Fruit fly (Drosophila melanogaster) whole organism, embryonic: ENCODE results near the gene asf1.

Experiments
- Abd-B ChIP-seq: fragments of 200-800 bp; sonication (Bioruptor generic); optimal IDR thresholded peaks from 2 replicates; lab custom pipeline; 2018; ENCODE audit warnings: missing biosample characterization, mild to moderate bottlenecking, missing genetic modification characterization, moderate library complexity
- Awh ChIP-seq: fragments of 200-800 bp; sonication (Bioruptor generic); IDR thresholded peaks from 2 replicates; pipeline ENCODE4, ENCODE4 v1.3.6; 2022; ENCODE audit warnings: missing biosample characterization, missing genetic modification characterization
- CG1024 ChIP-seq: fragments of 200-800 bp; sonication (Bioruptor generic); IDR thresholded peaks from 2 replicates; pipeline ENCODE4 v1.3.6; 2022; ENCODE audit warnings: missing biosample characterization, missing genetic modification characterization
- CG10543 ChIP-seq: fragments of 200-800 bp; sonication (Bioruptor generic); optimal IDR thresholded peaks from 3 replicates; lab custom pipeline; 2017; ENCODE audit warnings: missing biosample characterization, mild to moderate bottlenecking, missing genetic modification characterization, moderate library complexity
- CG11247 ChIP-seq: fragments of 200-800 bp; sonication (Bioruptor generic); IDR thresholded peaks from 2 replicates; pipeline ENCODE4 v1.3.6; 2022; ENCODE audit warnings: missing biosample characterization, missing genetic modification characterization
- CG12659 ChIP-seq: fragments of 200-800 bp; sonication (Bioruptor generic); optimal IDR thresholded peaks from 3 replicates; lab custom pipeline; 2017; ENCODE audit warnings: mild to moderate bottlenecking, missing biosample characterization, missing genetic modification reagents, missing genetic modification characterization
- CG12744 ChIP-seq: fragments of 200-800 bp; sonication (Bioruptor generic); optimal IDR thresholded peaks from 2 replicates; lab custom pipeline; 2016; ENCODE audit warnings: missing biosample characterization, missing genetic modification characterization
- CG12942 ChIP-seq: fragments of 200-800 bp; sonication (Bioruptor generic); optimal IDR thresholded peaks from 3 replicates; lab custom pipeline; 2016; ENCODE audit warnings: missing biosample characterization, missing genetic modification characterization
- CG13894 ChIP-seq: fragments of 200-800 bp; sonication (Bioruptor generic); optimal IDR thresholded peaks from 3 replicates; lab custom pipeline; 2018; ENCODE audit warnings: missing biosample characterization, mild to moderate bottlenecking, missing genetic modification characterization, moderate library complexity
- CG14965 ChIP-seq: fragments of 200-800 bp; sonication (Bioruptor generic); optimal IDR thresholded peaks from 2 replicates; lab custom pipeline; 2016; ENCODE audit warnings: missing biosample characterization, missing genetic modification characterization, borderline replicate concordance
- CG16815 ChIP-seq: fragments of 200-800 bp; sonication (Bioruptor generic); optimal IDR thresholded peaks from 3 replicates; lab custom pipeline; 2017; ENCODE audit warnings: missing biosample characterization, mild to moderate bottlenecking, missing genetic modification characterization
- CG17359 ChIP-seq: fragments of 200-800 bp; sonication (Bioruptor generic); optimal IDR thresholded peaks from 3 replicates; lab custom pipeline; 2018; ENCODE audit warnings: missing biosample characterization, mild to moderate bottlenecking, missing genetic modification characterization, moderate library complexity
- CG18619 ChIP-seq: fragments of 200-800 bp; sonication (Bioruptor generic); optimal IDR thresholded peaks from 3 replicates; lab custom pipeline; 2017; ENCODE audit warnings: missing biosample characterization, mild to moderate bottlenecking, missing genetic modification characterization
- CG18764 ChIP-seq: fragments of 200-800 bp; sonication (Bioruptor generic); optimal IDR thresholded peaks from 3 replicates; lab custom pipeline; 2016; ENCODE audit warnings: missing biosample characterization, missing genetic modification characterization
- CG2199 ChIP-seq: fragments of 200-800 bp; sonication (Bioruptor generic); IDR thresholded peaks from 3 replicates; pipeline ENCODE4 v1.3.6; 2022; ENCODE audit warnings: missing biosample characterization, missing genetic modification characterization
- CG31365 ChIP-seq: fragments of 200-800 bp; sonication (Bioruptor generic); optimal IDR thresholded peaks from 2 replicates; lab custom pipeline; 2018; ENCODE audit warnings: missing biosample characterization, mild to moderate bottlenecking, missing genetic modification characterization
- CG33213 ChIP-seq: fragments of 200-800 bp; sonication (Bioruptor generic); optimal IDR thresholded peaks from 3 replicates; lab custom pipeline; 2016; ENCODE audit warnings: missing biosample characterization, missing genetic modification characterization
- CG33557 ChIP-seq: fragments of 200-800 bp; sonication (Bioruptor generic); optimal IDR thresholded peaks from 2 replicates; lab custom pipeline; 2019; ENCODE audit warnings: missing biosample characterization, mild to moderate bottlenecking, missing genetic modification characterization, moderate library complexity
- CG4282 ChIP-seq: fragments of 200-800 bp; sonication (Bioruptor generic); optimal IDR thresholded peaks from 2 replicates; lab custom pipeline; 2016; ENCODE audit warnings: missing biosample characterization, missing genetic modification characterization
- CG4360 ChIP-seq: fragments of 200-800 bp; sonication (Bioruptor generic); IDR thresholded peaks from 2 replicates; pipeline ENCODE4 v1.3.6; 2022; ENCODE audit warnings: missing biosample characterization, missing genetic modification characterization
- CG4707 ChIP-seq: fragments of 200-800 bp; sonication (Bioruptor generic); optimal IDR thresholded peaks from 2 replicates; lab custom pipeline; 2018; ENCODE audit warnings: missing biosample characterization, mild to moderate bottlenecking, missing genetic modification characterization, moderate library complexity
- CG6689 ChIP-seq: fragments of 200-800 bp; sonication (Bioruptor generic); IDR thresholded peaks from 2 replicates; pipeline ENCODE4 v1.3.6; 2022; ENCODE audit warnings: missing biosample characterization, missing genetic modification characterization
- CG6791 ChIP-seq: fragments of 200-800 bp; sonication (Bioruptor generic); IDR thresholded peaks from 3 replicates; pipeline ENCODE4 v1.3.6; 2022; ENCODE audit warnings: missing biosample characterization, missing genetic modification characterization; ENCODE audit not compliant: partially characterized antibody
- CG6854 ChIP-seq: fragments of 200-800 bp; sonication (Bioruptor generic); optimal IDR thresholded peaks from 3 replicates; lab custom pipeline; 2017; ENCODE audit warnings: missing biosample characterization, mild to moderate bottlenecking, missing genetic modification characterization
- CG7357 ChIP-seq: fragments of 200-800 bp; sonication (Bioruptor generic); IDR thresholded peaks from 3 replicates; pipeline ENCODE4 v1.3.6; 2022; ENCODE audit warnings: missing biosample characterization, missing genetic modification characterization
- CG9215 ChIP-seq: fragments of 200-800 bp; sonication (Bioruptor generic); IDR thresholded peaks from 2 replicates; pipeline ENCODE4 v1.3.6; 2022; ENCODE audit warnings: missing biosample characterization, missing genetic modification characterization
- CG9609 ChIP-seq: fragments of 200-800 bp; sonication (Bioruptor generic); optimal IDR thresholded peaks from 3 replicates; lab custom pipeline; 2016; ENCODE audit warnings: missing biosample characterization, missing genetic modification characterization
- CG9727 ChIP-seq: fragments of 200-800 bp; sonication (Bioruptor generic); optimal IDR thresholded peaks from 3 replicates; lab custom pipeline; 2017; ENCODE audit warnings: missing biosample characterization, mild to moderate bottlenecking, missing genetic modification characterization
- CG9932 ChIP-seq: fragments of 200-800 bp; sonication (Bioruptor generic); IDR thresholded peaks from 2 replicates; pipeline ENCODE4 v1.3.6; 2022; ENCODE audit warnings: missing biosample characterization, missing genetic modification characterization
- CTCF ChIP-seq: fragments of 200-800 bp; sonication (Bioruptor generic); optimal IDR thresholded peaks from 2 replicates; lab custom pipeline; 2017; ENCODE audit warnings: missing biosample characterization, mild to moderate bottlenecking, missing genetic modification characterization, moderate library complexity
- HLH3B ChIP-seq: fragments of 200-800 bp; sonication (Bioruptor generic); IDR thresholded peaks from 2 replicates; pipeline ENCODE4 v1.3.6; 2022; ENCODE audit warnings: missing biosample characterization, missing genetic modification characterization
- Lpt ChIP-seq: fragments of >200 bp; optimal IDR thresholded peaks from 2 replicates; lab custom pipeline; 2018; ENCODE audit warnings: missing biosample characterization, missing genetic modification characterization
- Opbp ChIP-seq: fragments of 200-800 bp; sonication (Bioruptor generic); IDR thresholded peaks from 3 replicates; pipeline ENCODE4 v1.3.6; 2022; ENCODE audit warnings: missing biosample characterization, missing genetic modification characterization; ENCODE audit not compliant: partially characterized antibody
- Trl ChIP-seq, 3 experiments: fragments of >200 bp in 2 of 3; fragments of 200-800 bp in 1 of 3; sonication (Bioruptor generic) in 1 of 3; optimal IDR thresholded peaks; 2 replicates in 1 of 3; 3 replicates in 2 of 3; lab custom pipeline; 2016 to 2017; ENCODE audit warnings: missing biosample characterization in 1 of 3, missing genetic modification characterization in 1 of 3
- Usf ChIP-seq: fragments of 200-800 bp; sonication (Bioruptor generic); optimal IDR thresholded peaks from 2 replicates; lab custom pipeline; 2017; ENCODE audit warnings: missing genotype, missing biosample characterization, missing genetic modification characterization
- Vsx1 ChIP-seq: fragments of 200-800 bp; sonication (Bioruptor generic); optimal IDR thresholded peaks from 2 replicates; lab custom pipeline; 2017; ENCODE audit warnings: missing biosample characterization, mild to moderate bottlenecking, missing genetic modification characterization, missing genetic modification reagents
- bigmax ChIP-seq: fragments of 200-800 bp; sonication (Bioruptor generic); optimal IDR thresholded peaks from 2 replicates; lab custom pipeline; 2018; ENCODE audit warnings: missing biosample characterization, mild to moderate bottlenecking, missing genetic modification characterization
- chif ChIP-seq, 2 experiments: fragments of 200-800 bp; sonication (Bioruptor generic); optimal IDR thresholded peaks; 3 replicates each; lab custom pipeline; 2016; ENCODE audit warnings: missing biosample characterization in 2 of 2, missing genetic modification characterization in 2 of 2
- crp ChIP-seq, 2 experiments: fragments of 200-800 bp; sonication (Bioruptor generic); optimal IDR thresholded peaks; 2 replicates in 1 of 2; 3 replicates in 1 of 2; lab custom pipeline; 2017; ENCODE audit warnings: missing biosample characterization in 2 of 2, missing genetic modification characterization in 2 of 2, mild to moderate bottlenecking in 1 of 2, moderate library complexity in 1 of 2
- danr ChIP-seq: fragments of 200-800 bp; sonication (Bioruptor generic); IDR thresholded peaks from 2 replicates; pipeline ENCODE4 v1.3.6; 2022; ENCODE audit warnings: missing biosample characterization, missing genetic modification characterization
- fd102C ChIP-seq: fragments of 200-800 bp; sonication (Bioruptor generic); optimal IDR thresholded peaks from 2 replicates; lab custom pipeline; 2018; ENCODE audit warnings: missing biosample characterization, mild to moderate bottlenecking, missing genetic modification characterization, moderate library complexity
- gem ChIP-seq: fragments of 200-800 bp; sonication (Bioruptor generic); optimal IDR thresholded peaks from 2 replicates; lab custom pipeline; 2019; ENCODE audit warnings: missing biosample characterization, mild to moderate bottlenecking, missing genetic modification characterization, moderate library complexity
- hkb ChIP-seq, 2 experiments: fragments of 200-800 bp in 1 of 2; fragments of >200 bp in 1 of 2; sonication (Bioruptor generic) in 1 of 2; IDR thresholded peaks in 1 of 2; optimal IDR thresholded peaks in 1 of 2; 2 replicates each; pipeline versions ENCODE4 v1.3.6 to Lab custom; 2017 to 2022; ENCODE audit warnings: missing biosample characterization in 1 of 2, missing genetic modification characterization in 1 of 2
- knrl ChIP-seq: fragments of 200-800 bp; sonication (Bioruptor generic); IDR thresholded peaks from 3 replicates; pipeline ENCODE4 v1.3.6; 2022; ENCODE audit warnings: missing biosample characterization, missing genetic modification characterization; ENCODE audit not compliant: partially characterized antibody
- lab ChIP-seq: fragments of 200-800 bp; sonication (Bioruptor generic); optimal IDR thresholded peaks from 3 replicates; lab custom pipeline; 2017; ENCODE audit warnings: missing biosample characterization, missing genetic modification characterization, mild to moderate bottlenecking, moderate library complexity, missing genetic modification reagents
- sqz ChIP-seq: fragments of 200-800 bp; sonication (Bioruptor generic); optimal IDR thresholded peaks from 3 replicates; lab custom pipeline; 2018; ENCODE audit warnings: missing biosample characterization, mild to moderate bottlenecking, missing genetic modification characterization
- sr ChIP-seq: fragments of 200-800 bp; sonication (Bioruptor generic); IDR thresholded peaks from 3 replicates; pipeline ENCODE4 v1.3.6; 2022; ENCODE audit warnings: missing biosample characterization, missing genetic modification characterization
- toy ChIP-seq: fragments of 200-800 bp; sonication (Bioruptor generic); IDR thresholded peaks from 2 replicates; pipeline ENCODE4 v1.3.6; 2022; ENCODE audit warnings: missing biosample characterization, missing genetic modification characterization
- wek ChIP-seq: fragments of 200-800 bp; sonication (Bioruptor generic); optimal IDR thresholded peaks from 3 replicates; lab custom pipeline; 2018; ENCODE audit warnings: missing biosample characterization, mild to moderate bottlenecking, missing genetic modification characterization, moderate library complexity
- zfh1 ChIP-seq: fragments of 200-800 bp; sonication (Bioruptor generic); IDR thresholded peaks from 3 replicates; pipeline ENCODE4 v1.3.6; 2022; ENCODE audit warnings: missing biosample characterization, missing genetic modification characterization

Gene asf1

DNA sequence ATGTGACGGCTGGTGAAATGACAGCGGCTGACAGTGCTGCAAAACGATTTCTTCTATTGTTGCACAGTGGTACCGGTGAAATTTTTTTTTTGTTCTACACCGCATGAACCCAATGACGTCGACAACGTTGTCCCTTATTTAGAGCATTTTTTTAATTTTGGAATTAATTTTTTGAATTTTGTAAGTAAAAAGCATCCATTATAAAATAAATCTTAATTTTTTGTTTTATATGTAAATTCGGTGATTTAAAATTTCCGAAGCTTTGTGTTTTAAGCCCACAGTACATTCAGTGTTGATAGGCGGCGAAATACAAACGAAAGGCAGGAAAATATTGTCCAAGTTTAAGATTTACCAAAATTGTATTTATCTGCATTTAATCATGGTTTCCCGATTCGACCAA lies 6.5 kb upstream of the asf1 start, which contains the start of the genes Lon and PIG-F (continued):
- TF ChIP-seq CG4360 (peak; percentile 81), CTCF (GFP tag; lab: Kevin White, UChicago) (peak; percentile 77), HLH3B (GFP tag; lab: Robert Waterston, UW) (peak; percentile 98), CG4282 (peak; percentile 98), CG17359 (tag; lab: Kevin White, UChicago) (peak; percentile 99), CG9609 (GFP tag; lab: Kevin White, UChicago) (peak; percentile 98), fd102C (GFP tag; lab: Kevin White, UChicago) (peak; percentile 94), CG9932 (GFP tag; lab: Robert Waterston, UW) (peak; percentile 99), CG6854 (GFP tag; lab: Kevin White, UChicago) (peak; percentile 95), Trl (optimal IDR thresholded peaks at IDR 0.05; lab: Kevin White, UChicago) (no peak), Trl (GFP tag; optimal IDR thresholded peaks at IDR 0.05; lab: Kevin White, UChicago) (peak; percentile 98), CG1024 (GFP tag; lab: Robert Waterston, UW) (peak; percentile 89), CG18619 (peak; percentile 99), CG12744 (GFP tag; lab: Kevin White, UChicago) (peak; percentile 97), CG12659 (GFP tag; lab: Kevin White, UChicago) (peak; percentile 100), Usf (GFP tag; lab: Kevin White, UChicago) (peak; percentile 99), CG10543 (GFP tag; lab: Kevin White, UChicago) (peak; percentile 100), CG4707 (peak; percentile 98), gem (tag; lab: Kevin White, UChicago) (peak; percentile 100), CG2199 (GFP tag; lab: Robert Waterston, UW) (peak; percentile 95), toy (peak; percentile 96), CG14965 (GFP tag; lab: Kevin White, UChicago) (peak; percentile 70), CG6791 (GFP tag; lab: Robert Waterston, UW) (peak; percentile 44; the same call in 1 of the 3 replicates), danr (GFP tag; lab: Robert Waterston, UW) (peak; percentile 97), CG18764 (GFP tag; lab: Kevin White, UChicago) (peak; percentile 98), hkb (optimal IDR thresholded peaks at IDR 0.05; lab: Kevin White, UChicago) (peak; percentile 43), hkb (GFP tag; IDR thresholded peaks at IDR 0.05; lab: Robert Waterston, UW) (peak; percentile 98), CG33557 (GFP tag; lab: Kevin White, UChicago) (peak; percentile 100), wek (GFP tag; lab: Kevin White, UChicago) (peak; percentile 87), CG11247 (GFP tag; lab: Robert Waterston, UW) (peak; percentile 98), CG7357 (GFP tag; lab: Robert Waterston, UW) (peak; percentile 97), lab (GFP tag; lab: Kevin White, UChicago) (peak; percentile 99), CG33213 (GFP tag; lab: Kevin White, UChicago) (peak; percentile 95), CG31365 (peak; percentile 79), CG6689 (GFP tag; lab: Robert Waterston, UW) (peak; percentile 99), bigmax (GFP tag; lab: Kevin White, UChicago) (peak; percentile 65), Vsx1 (GFP tag; lab: Kevin White, UChicago) (peak; percentile 98), CG9727 (GFP tag; lab: Kevin White, UChicago) (peak; percentile 99), Lpt (GFP tag; lab: Kevin White, UChicago) (no peak), crp (GFP tag; optimal IDR thresholded peaks at IDR 0.05; lab: Kevin White, UChicago) (peak; percentile 46 to 78), knrl (peak; percentile 84), sqz (GFP tag; lab: Kevin White, UChicago) (peak; percentile 99), CG13894 (peak; percentile 98), chif (GFP tag; optimal IDR thresholded peaks at IDR 0.05; lab: Kevin White, UChicago) (peak; percentile 98 to 99), sr (peak; percentile 83; the same call in 2 of the 3 replicates), zfh1 (GFP tag; lab: Robert Waterston, UW) (peak; percentile 99), CG9215 (peak; percentile 99), CG12942 (GFP tag; lab: Kevin White, UChicago) (peak; percentile 99), CG16815 (peak; percentile 99), Abd-B (peak; percentile 99), Awh (GFP tag; lab: Robert Waterston, UW) (peak; percentile 95), Opbp (GFP tag; lab: Robert Waterston, UW) (no peak)
